Worm (Caenorhabditis elegans) whole organism, L2 larva: ENCODE results near the gene F09G2.1.

Experiments
- R02D3.7 ChIP-seq: fragments of 150-350 bp; optimal IDR thresholded peaks from 2 replicates; lab custom pipeline; 2014; ENCODE audit warnings: missing biosample characterization, missing genetic modification characterization
- ZK546.5 ChIP-seq: sonication (generic microtip); optimal IDR thresholded peaks from 2 replicates; lab custom pipeline; 2017; ENCODE audit warnings: missing biosample characterization, missing genetic modification characterization
- aly-2 ChIP-seq: fragments of 150-350 bp; optimal IDR thresholded peaks from 2 replicates; lab custom pipeline; 2014; ENCODE audit warnings: missing biosample characterization, missing genetic modification characterization
- egl-27 ChIP-seq: sonication (generic microtip); optimal IDR thresholded peaks from 3 replicates; lab custom pipeline; 2017; ENCODE audit warnings: missing biosample characterization, missing genetic modification reagents, missing genetic modification characterization
- lin-11 ChIP-seq: fragments of 150-350 bp; sonication (generic microtip); optimal IDR thresholded peaks from 2 replicates; lab custom pipeline; 2014; ENCODE audit warnings: missing biosample characterization, missing genetic modification characterization, inconsistent platforms, mixed read lengths
- lin-13 ChIP-seq: fragments of 150-350 bp; optimal IDR thresholded peaks from 2 replicates; lab custom pipeline; 2014; ENCODE audit warnings: missing biosample characterization, missing genetic modification reagents, missing genetic modification characterization
- mdl-1 ChIP-seq, 2 experiments: fragments of 150-350 bp in 1 of 2; sonication (generic microtip) in 1 of 2; optimal IDR thresholded peaks; 2 replicates each; lab custom pipeline; 2017; ENCODE audit warnings: missing biosample characterization in 2 of 2, missing genetic modification characterization in 2 of 2
- ztf-11 ChIP-seq: sonication (generic microtip); optimal IDR thresholded peaks from 2 replicates; lab custom pipeline; 2017; ENCODE audit warnings: missing biosample characterization, missing genetic modification characterization

DNA sequence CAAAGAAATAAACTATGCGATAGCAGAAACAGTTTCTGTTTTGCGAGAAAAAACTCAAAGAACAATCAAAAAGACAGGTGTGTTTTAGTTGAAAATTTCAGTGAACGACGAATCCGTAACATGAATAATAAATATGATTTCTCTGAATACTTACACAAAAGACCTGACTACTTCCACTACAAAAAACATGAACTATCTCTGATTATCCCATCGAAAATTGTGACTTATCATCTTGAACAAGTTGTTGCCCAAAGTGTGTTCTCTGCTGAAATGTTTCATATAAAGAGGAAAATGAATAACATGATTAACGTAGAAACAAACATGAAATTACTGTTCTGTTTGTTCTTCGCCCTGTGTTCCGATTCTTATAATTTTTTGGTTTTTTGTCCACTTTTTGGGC is 33.3 kb upstream of the F09G2.1 start, which contains the start of gene ugt-36:
- no peak for TF ChIP-seq lin-13 (GFP tag; lab: Kevin White, UChicago)
- TF ChIP-seq lin-11: no peak
- no peak for TF ChIP-seq ztf-11 (tag; lab: Kevin White, UChicago)
- TF ChIP-seq R02D3.7 (tag; lab: Kevin White, UChicago): no peak
- TF ChIP-seq aly-2 (tag; lab: Kevin White, UChicago): no peak
- no peak for TF ChIP-seq egl-27
- no peak for TF ChIP-seq ZK546.5
- no peak for TF ChIP-seq mdl-1 (tag; optimal IDR thresholded peaks at IDR 0.05; lab: Kevin White, UChicago)
